Fruit fly (Drosophila melanogaster): ENCODE measurements around the gene Flad2.
A peak's percentile ranks its signal among the peaks of the same experiment; 100 is the strongest.

Gene Flad2

dm6 chr2L:13370762-13371161, 41.6 kb upstream of the Flad2 start, which contains the start of gene ND-B22 (continued):
- TF ChIP-seq wdn (GFP tag; IDR thresholded peaks at IDR 0.05) (peak; percentile 22; the same call in 1 of the 2 replicates), CG17328 (GFP tag; IDR thresholded peaks at IDR 0.05) (no peak), Chrac-16 (GFP tag; optimal IDR thresholded peaks at IDR 0.05) (peak; percentile 15), CG12155 (GFP tag; optimal IDR thresholded peaks at IDR 0.05) (peak; percentile 51), CG13624 (GFP tag; optimal IDR thresholded peaks at IDR 0.05) (peak; percentile 17), CG15269 (tag; optimal IDR thresholded peaks at IDR 0.05) (peak; percentile 30), mld (GFP tag; IDR thresholded peaks at IDR 0.05; ENCODE audit: partially characterized antibody) (no peak), gce (GFP tag; IDR thresholded peaks at IDR 0.05) (no peak), CG13894 (tag; optimal IDR thresholded peaks at IDR 0.05) (peak; percentile 8), CG34224 (GFP tag; IDR thresholded peaks at IDR 0.05; ENCODE audit: partially characterized antibody) (peak; percentile 52; the same call in 1 of the 3 replicates), Rfx (GFP tag; IDR thresholded peaks at IDR 0.05) (peak; percentile 70), crp (GFP tag; optimal IDR thresholded peaks at IDR 0.05) (peak in 1 of 2 experiments; percentile 74), CG17186 (GFP tag; optimal IDR thresholded peaks at IDR 0.05) (no peak), usp (GFP tag; optimal IDR thresholded peaks at IDR 0.05) (no peak), so (GFP tag; IDR thresholded peaks at IDR 0.05) (no peak), PHDP (tag; optimal IDR thresholded peaks at IDR 0.05) (peak; percentile 24), HLH54F (GFP tag; optimal IDR thresholded peaks at IDR 0.05) (peak; percentile 28), CG10543 (GFP tag; optimal IDR thresholded peaks at IDR 0.05) (peak; percentile 38), Ravus (GFP tag; IDR thresholded peaks at IDR 0.05) (no peak), bigmax (GFP tag; optimal IDR thresholded peaks at IDR 0.05) (no peak), row (GFP tag; IDR thresholded peaks at IDR 0.05) (peak; percentile 31; the same call in 1 of the 3 replicates), Hr3 (GFP tag; optimal IDR thresholded peaks at IDR 0.05) (peak; percentile 3), abd-A (tag; optimal IDR thresholded peaks at IDR 0.05) (no peak), tup (GFP tag; optimal IDR thresholded peaks at IDR 0.05) (peak; percentile 5), Opbp (GFP tag; IDR thresholded peaks at IDR 0.05; ENCODE audit: partially characterized antibody) (peak; percentile 55; the same call in 2 of the 3 replicates), emc (GFP tag; optimal IDR thresholded peaks at IDR 0.05) (no peak), sim (GFP tag; IDR thresholded peaks at IDR 0.05) (no peak), CG32532 (GFP tag; IDR thresholded peaks at IDR 0.05) (peak; percentile 57), repo (GFP tag; optimal IDR thresholded peaks at IDR 0.05) (peak; percentile 8), nmo (GFP tag; optimal IDR thresholded peaks at IDR 0.05) (peak; percentile 39), CG13296 (GFP tag; optimal IDR thresholded peaks at IDR 0.05) (peak; percentile 36), CG18011 (GFP tag; optimal IDR thresholded peaks at IDR 0.05) (peak; percentile 17), Dip3 (GFP tag; optimal IDR thresholded peaks at IDR 0.05) (peak; percentile 61), Xbp1 (GFP tag; optimal IDR thresholded peaks at IDR 0.05) (peak; percentile 55), BtbVII (GFP tag; optimal IDR thresholded peaks at IDR 0.05) (no peak), CG18262 (tag; optimal IDR thresholded peaks at IDR 0.05) (peak; percentile 27), sna (GFP tag; IDR thresholded peaks at IDR 0.05; ENCODE audit: partially characterized antibody) (peak; percentile 43; the same call in 1 of the 2 replicates), CG17385 (GFP tag; optimal IDR thresholded peaks at IDR 0.05) (peak; percentile 49), nerfin-1 (tag; optimal IDR thresholded peaks at IDR 0.05) (no peak), ems (GFP tag; optimal IDR thresholded peaks at IDR 0.05) (peak; percentile 26), CG6791 (GFP tag; IDR thresholded peaks at IDR 0.05; ENCODE audit: partially characterized antibody) (0 out of 3 replicates have a peak, but pooled peaks have one; percentile 41), CG8924 (tag; optimal IDR thresholded peaks at IDR 0.05) (peak; percentile 32), CG34376 (GFP tag; optimal IDR thresholded peaks at IDR 0.05) (peak; percentile 33), Max (GFP tag; optimal IDR thresholded peaks at IDR 0.05) (peak; percentile 30), ara (GFP tag; IDR thresholded peaks at IDR 0.05) (peak; percentile 35; the same call in 1 of the 2 replicates), chinmo (GFP tag; IDR thresholded peaks at IDR 0.05; ENCODE audit: partially characterized antibody) (no peak), Bdp1 (GFP tag; optimal IDR thresholded peaks at IDR 0.05) (peak; percentile 66), CG2712 (tag; optimal IDR thresholded peaks at IDR 0.05) (peak; percentile 42), hb (GFP tag; IDR thresholded peaks at IDR 0.05; ENCODE audit: partially characterized antibody) (0 out of 3 replicates have a peak, but pooled peaks have one; percentile 28), chn (GFP tag; optimal IDR thresholded peaks at IDR 0.05) (peak; percentile 30)

All from whole organism, embryonic.